Worm (Caenorhabditis elegans) whole organism, L4 larva: ENCODE results near the gene iglr-1.

ENCODE experiments used
- F10B5.3 ChIP-seq: sonication (generic microtip); optimal IDR thresholded peaks from 2 replicates; lab custom pipeline; 2016; ENCODE audit warnings: mild to moderate bottlenecking, missing genetic modification characterization, missing compliant biosample characterization
- F26F4.8 ChIP-seq: fragments of 200-800 bp; sonication (Bioruptor generic); conservative IDR thresholded peaks from 2 replicates; pipeline ENCODE4 v1.3.6; 2022; ENCODE audit warnings: missing genetic modification characterization, missing compliant biosample characterization
- F37D6.2 ChIP-seq: sonication (generic microtip); optimal IDR thresholded peaks from 2 replicates; lab custom pipeline; 2016; ENCODE audit warnings: mild to moderate bottlenecking, missing genetic modification characterization, missing compliant biosample characterization
- F44E2.7 ChIP-seq: fragments of 200-800 bp; sonication (Bioruptor generic); IDR thresholded peaks from 2 replicates; pipeline ENCODE4 v2.1.2; 2022; ENCODE audit warnings: missing genetic modification characterization, missing compliant biosample characterization
- R02D3.7 ChIP-seq: fragments of 150-350 bp; sonication (generic microtip); optimal IDR thresholded peaks from 3 replicates; lab custom pipeline; 2014; ENCODE audit warnings: missing biosample characterization, missing genetic modification characterization
- T20F7.1 ChIP-seq: fragments of 200-800 bp; sonication (Bioruptor generic); optimal IDR thresholded peaks from 2 replicates; lab custom pipeline; 2018; ENCODE audit warnings: mild to moderate bottlenecking, missing genetic modification characterization, missing compliant biosample characterization
- Y5F2A.4 ChIP-seq: fragments of 200-800 bp; sonication (Bioruptor generic); optimal IDR thresholded peaks from 2 replicates; lab custom pipeline; 2018; ENCODE audit warnings: mild to moderate bottlenecking, missing genetic modification characterization, missing compliant biosample characterization
- ZK337.2 ChIP-seq: fragments of 200-800 bp; sonication (Bioruptor generic); IDR thresholded peaks from 2 replicates; pipeline ENCODE4 v1.3.6; 2022; ENCODE audit warnings: missing genetic modification reagents, missing genetic modification characterization, missing compliant biosample characterization
- aha-1 ChIP-seq: fragments of 150-350 bp; peaks from one replicate; lab custom pipeline; 2014; ENCODE audit warnings: missing biosample characterization, missing genetic modification characterization
- aly-2 ChIP-seq: sonication (generic microtip); optimal IDR thresholded peaks from 2 replicates; lab custom pipeline; 2018; ENCODE audit warnings: missing biosample characterization, missing genetic modification characterization
- ama-1 ChIP-seq: fragments of 150-350 bp; optimal IDR thresholded peaks from 2 replicates; lab custom pipeline; 2014; ENCODE audit warnings: inconsistent platforms, mixed read lengths
- ceh-28 ChIP-seq: fragments of 150-350 bp; optimal IDR thresholded peaks from 2 replicates; lab custom pipeline; 2014; ENCODE audit warnings: missing biosample characterization, missing genetic modification reagents, missing genetic modification characterization
- ceh-32 ChIP-seq: sonication (generic microtip); optimal IDR thresholded peaks from 2 replicates; lab custom pipeline; 2016; ENCODE audit warnings: mild to moderate bottlenecking, missing genetic modification characterization, missing compliant biosample characterization; ENCODE audit not compliant: poor library complexity
- ceh-44 ChIP-seq: fragments of 200-800 bp; sonication (Bioruptor generic); IDR thresholded peaks from 2 replicates; pipeline ENCODE4 v1.3.6; 2022; ENCODE audit warnings: missing genetic modification reagents, missing genetic modification characterization, missing compliant biosample characterization
- ceh-82 ChIP-seq: sonication (generic microtip); optimal IDR thresholded peaks from 2 replicates; lab custom pipeline; 2017; ENCODE audit warnings: missing biosample characterization, missing genetic modification characterization
- ctbp-1 ChIP-seq: fragments of 200-800 bp; sonication (Bioruptor generic); IDR thresholded peaks from 2 replicates; pipeline ENCODE4 v1.3.6; 2022; ENCODE audit warnings: missing genetic modification reagents, missing genetic modification characterization, missing compliant biosample characterization
- daf-16 ChIP-seq, 3 experiments: sonication (generic microtip); optimal IDR thresholded peaks; 2 replicates each; lab custom pipeline; 2016 to 2017; ENCODE audit warnings: missing genetic modification characterization in 3 of 3, missing genetic modification reagents in 3 of 3, mild to moderate bottlenecking in 2 of 3, missing compliant biosample characterization in 2 of 3, missing biosample characterization in 1 of 3, moderate library complexity in 1 of 3
- daf-19 ChIP-seq: fragments of 200-800 bp; sonication (Bioruptor generic); conservative IDR thresholded peaks from 2 replicates; pipeline ENCODE4 v1.3.6; 2022; ENCODE audit warnings: missing genetic modification characterization, missing compliant biosample characterization
- daf-8 ChIP-seq: fragments of 200-800 bp; sonication (Bioruptor generic); IDR thresholded peaks from 2 replicates; pipeline ENCODE4 v1.3.6; 2022; ENCODE audit warnings: missing genetic modification characterization, missing compliant biosample characterization
- dmd-8 ChIP-seq: fragments of 200-800 bp; sonication (Bioruptor generic); IDR thresholded peaks from 2 replicates; pipeline ENCODE4 v1.3.6; 2022; ENCODE audit warnings: missing genetic modification characterization, missing compliant biosample characterization
- dmd-9 ChIP-seq: fragments of 200-800 bp; sonication (Bioruptor generic); IDR thresholded peaks from 2 replicates; pipeline ENCODE4 v1.3.6; 2022; ENCODE audit warnings: missing genetic modification reagents, missing genetic modification characterization, missing compliant biosample characterization
- dpl-1 ChIP-seq: fragments of 150-350 bp; optimal IDR thresholded peaks from 2 replicates; lab custom pipeline; 2014; ENCODE audit warnings: missing biosample characterization, missing genetic modification reagents, missing genetic modification characterization
- hif-1 ChIP-seq, 2 experiments: sonication (generic microtip); optimal IDR thresholded peaks; 2 replicates each; lab custom pipeline; 2016 to 2017; ENCODE audit warnings: missing compliant biosample characterization in 2 of 2, missing genetic modification characterization in 2 of 2, missing genetic modification reagents in 2 of 2, missing genotype in 2 of 2, mild to moderate bottlenecking in 1 of 2
- hlh-11 ChIP-seq: fragments of 200-800 bp; sonication (Bioruptor generic); optimal IDR thresholded peaks from 2 replicates; lab custom pipeline; 2018; ENCODE audit warnings: mild to moderate bottlenecking, missing genetic modification characterization, missing compliant biosample characterization
- jun-1 ChIP-seq: fragments of 150-350 bp; optimal IDR thresholded peaks from 2 replicates; lab custom pipeline; 2014; ENCODE audit warnings: missing biosample characterization, missing genetic modification reagents, missing genetic modification characterization
- lin-1 ChIP-seq: fragments of 200-800 bp; sonication (Bioruptor generic); IDR thresholded peaks from 2 replicates; pipeline ENCODE4 v1.3.6; 2022; ENCODE audit warnings: missing genetic modification reagents, missing genetic modification characterization, missing compliant biosample characterization
- lin-13 ChIP-seq: fragments of 150-350 bp; optimal IDR thresholded peaks from 2 replicates; lab custom pipeline; 2014; ENCODE audit warnings: missing biosample characterization, missing genetic modification reagents, missing genetic modification characterization
- lin-29 ChIP-seq: fragments of 200-800 bp; sonication (Bioruptor generic); IDR thresholded peaks from 2 replicates; pipeline ENCODE4 v1.3.6; 2022; ENCODE audit warnings: missing genetic modification reagents, missing genetic modification characterization, missing compliant biosample characterization
- lin-38 ChIP-seq: fragments of 200-800 bp; sonication (Bioruptor generic); IDR thresholded peaks from 2 replicates; pipeline ENCODE4 v1.3.6; 2022; ENCODE audit warnings: missing genetic modification reagents, missing genetic modification characterization, missing compliant biosample characterization
- lir-3 ChIP-seq: sonication (generic microtip); optimal IDR thresholded peaks from 2 replicates; lab custom pipeline; 2016; ENCODE audit warnings: mild to moderate bottlenecking, missing genetic modification characterization, missing compliant biosample characterization
- madf-5 ChIP-seq, 2 experiments: fragments of 200-800 bp; sonication (Bioruptor generic); IDR thresholded peaks; 2 replicates each; pipeline ENCODE4 v1.3.6; 2022; ENCODE audit warnings: missing compliant biosample characterization in 2 of 2, missing genetic modification characterization in 2 of 2
- mdt-29 ChIP-seq: fragments of 200-800 bp; sonication (Bioruptor generic); IDR thresholded peaks from 2 replicates; pipeline ENCODE4 v1.3.6; 2022; ENCODE audit warnings: missing genetic modification reagents, missing genetic modification characterization, missing compliant biosample characterization
- mxl-3 ChIP-seq: fragments of 200-800 bp; sonication (Bioruptor generic); optimal IDR thresholded peaks from 2 replicates; lab custom pipeline; 2018; ENCODE audit warnings: mild to moderate bottlenecking, missing genetic modification characterization, missing compliant biosample characterization
- nhr-10 ChIP-seq: fragments of 150-350 bp; optimal IDR thresholded peaks from 2 replicates; lab custom pipeline; 2014; ENCODE audit warnings: missing biosample characterization, missing genetic modification characterization
- nhr-102 ChIP-seq: sonication (generic microtip); optimal IDR thresholded peaks from 2 replicates; lab custom pipeline; 2016; ENCODE audit warnings: mild to moderate bottlenecking, missing genetic modification characterization, moderate library complexity, missing compliant biosample characterization
- nhr-42 ChIP-seq: fragments of 200-800 bp; sonication (Bioruptor generic); IDR thresholded peaks from 2 replicates; pipeline ENCODE4 v1.3.6; 2022; ENCODE audit warnings: missing genetic modification characterization, missing compliant biosample characterization
- nhr-48 ChIP-seq: sonication (generic microtip); optimal IDR thresholded peaks from 2 replicates; lab custom pipeline; 2016; ENCODE audit warnings: mild to moderate bottlenecking, missing genetic modification characterization, missing compliant biosample characterization
- nhr-6 ChIP-seq: fragments of 150-350 bp; optimal IDR thresholded peaks from 2 replicates; lab custom pipeline; 2014; ENCODE audit warnings: missing biosample characterization, missing genetic modification characterization
- nhr-77 ChIP-seq: fragments of 150-350 bp; optimal IDR thresholded peaks from 2 replicates; lab custom pipeline; 2014; ENCODE audit warnings: missing biosample characterization, missing genetic modification characterization
- pha-4 ChIP-seq, 2 experiments: fragments of 150-350 bp in 1 of 2; fragments of 200-800 bp in 1 of 2; sonication (Bioruptor generic) in 1 of 2; IDR thresholded peaks in 1 of 2; optimal IDR thresholded peaks in 1 of 2; 2 replicates each; pipeline versions ENCODE4 v1.3.6 to Lab custom; 2014 to 2022; ENCODE audit warnings: missing genetic modification characterization in 2 of 2, missing genetic modification reagents in 2 of 2, missing biosample characterization in 1 of 2, missing compliant biosample characterization in 1 of 2
- php-3 ChIP-seq: fragments of 200-800 bp; sonication (Bioruptor generic); IDR thresholded peaks from 2 replicates; pipeline ENCODE4 v1.3.6; 2022; ENCODE audit warnings: missing genetic modification reagents, missing genetic modification characterization, missing compliant biosample characterization
- sdz-12 ChIP-seq: fragments of 200-800 bp; sonication (Bioruptor generic); optimal IDR thresholded peaks from 2 replicates; lab custom pipeline; 2018; ENCODE audit warnings: mild to moderate bottlenecking, missing genetic modification characterization, missing compliant biosample characterization
- spr-1 ChIP-seq: sonication (generic microtip); optimal IDR thresholded peaks from 2 replicates; lab custom pipeline; 2016; ENCODE audit warnings: mild to moderate bottlenecking, missing genetic modification characterization, missing compliant biosample characterization
- tag-97 ChIP-seq: fragments of 200-800 bp; sonication (Bioruptor generic); IDR thresholded peaks from 2 replicates; pipeline ENCODE4 v1.3.6; 2022; ENCODE audit warnings: missing genetic modification characterization, missing compliant biosample characterization
- unc-39 ChIP-seq: sonication (generic microtip); optimal IDR thresholded peaks from 2 replicates; lab custom pipeline; 2017; ENCODE audit warnings: missing biosample characterization, missing genetic modification characterization
- unc-62 ChIP-seq, 3 experiments: fragments of 150-350 bp in 1 of 3; sonication (generic microtip); optimal IDR thresholded peaks in 2 of 3; peaks in 1 of 3; 1 replicate in 1 of 3; 2 replicates in 2 of 3; lab custom pipeline; 2014 to 2017; ENCODE audit warnings: missing biosample characterization in 3 of 3, missing genetic modification characterization in 3 of 3, missing genetic modification reagents in 3 of 3, missing genotype in 1 of 3
- zag-1 ChIP-seq: fragments of 150-350 bp; optimal IDR thresholded peaks from 2 replicates; lab custom pipeline; 2014; ENCODE audit warnings: missing biosample characterization, missing genetic modification characterization
- zfp-2 ChIP-seq: sonication (generic microtip); optimal IDR thresholded peaks from 2 replicates; lab custom pipeline; 2016; ENCODE audit warnings: mild to moderate bottlenecking, missing genetic modification characterization, missing compliant biosample characterization
- zfp-3 ChIP-seq: fragments of 200-800 bp; sonication (Bioruptor generic); conservative IDR thresholded peaks from 2 replicates; pipeline ENCODE4 v1.3.6; 2022; ENCODE audit warnings: missing genetic modification reagents, missing genetic modification characterization, missing compliant biosample characterization
- zip-2 ChIP-seq: fragments of 150-350 bp; optimal IDR thresholded peaks from 2 replicates; lab custom pipeline; 2014; ENCODE audit warnings: missing biosample characterization, missing genetic modification characterization

iglr-1 gene

ce11 chrX:14983274-14983673, 7.9 kb downstream of the iglr-1 start, which contains the start of gene rbg-1 (continued):
- TF ChIP-seq zfp-3 (GFP tag; lab: Robert Waterston, UW) = no peak
- no peak for TF ChIP-seq F37D6.2 (tag; lab: Kevin White, UChicago)
- no peak for TF ChIP-seq sdz-12 (GFP tag; lab: Kevin White, UChicago)
- no peak for TF ChIP-seq mdt-29 (GFP tag; lab: Robert Waterston, UW)
- TF ChIP-seq zip-2 (tag; lab: Kevin White, UChicago) = no peak
- TF ChIP-seq dmd-9 (GFP tag; lab: Robert Waterston, UW) = no peak
- no peak for TF ChIP-seq F26F4.8 (GFP tag; lab: Robert Waterston, UW)
- TF ChIP-seq nhr-10 = no peak
- TF ChIP-seq pha-4 (GFP tag; IDR thresholded peaks at IDR 0.05; lab: Robert Waterston, UW) = no peak
- peak; percentile 98 for TF ChIP-seq pha-4 (tag; optimal IDR thresholded peaks at IDR 0.05; lab: Kevin White, UChicago)
- 0 out of 2 replicates have a peak, but pooled peaks have one; percentile 29 for TF ChIP-seq nhr-42 (GFP tag; lab: Robert Waterston, UW)
- TF ChIP-seq zag-1 = no peak
- TF ChIP-seq jun-1 = no peak
- TF ChIP-seq lin-29 (GFP tag; lab: Robert Waterston, UW) = no peak
- TF ChIP-seq dpl-1 (GFP tag; lab: Kevin White, UChicago) = peak; percentile 45
- TF ChIP-seq F44E2.7 (GFP tag; lab: Robert Waterston, UW) = no peak
- no peak for TF ChIP-seq daf-19 (GFP tag; lab: Robert Waterston, UW)
- no peak for TF ChIP-seq zfp-2 (tag; lab: Kevin White, UChicago)
- peak; percentile 69 for TF ChIP-seq nhr-77 (tag; lab: Kevin White, UChicago)
- no peak for TF ChIP-seq ceh-82
- TF ChIP-seq T20F7.1 (GFP tag; lab: Kevin White, UChicago) = no peak
- peak; percentile 13 for TF ChIP-seq ama-1 (lab: Kevin White, UChicago)
- peak; percentile 58; the same call in 1 of the 2 replicates for TF ChIP-seq ctbp-1
- peak in 1 of 2 experiments; percentile 37 for TF ChIP-seq daf-16 (GFP tag; optimal IDR thresholded peaks at IDR 0.05; lab: Kevin White, UChicago)
- peak; percentile 95 for TF ChIP-seq daf-16 (tag; optimal IDR thresholded peaks at IDR 0.05; lab: Kevin White, UChicago)
- TF ChIP-seq ZK337.2 (GFP tag; lab: Robert Waterston, UW) = no peak
- TF ChIP-seq ceh-44 (GFP tag; lab: Robert Waterston, UW) = 0 out of 2 replicates have a peak, but pooled peaks have one; percentile 16
- no peak for TF ChIP-seq aly-2 (tag; lab: Kevin White, UChicago)
- TF ChIP-seq Y5F2A.4 (GFP tag; lab: Kevin White, UChicago) = no peak
- TF ChIP-seq nhr-6 = peak; percentile 88
- peak in 1 of 2 experiments; percentile 45 for TF ChIP-seq hif-1 (tag; optimal IDR thresholded peaks at IDR 0.05; lab: Kevin White, UChicago)
- TF ChIP-seq unc-39 (tag; lab: Kevin White, UChicago) = no peak
- TF ChIP-seq R02D3.7 (tag; lab: Kevin White, UChicago) = no peak
- TF ChIP-seq lir-3 (tag; lab: Kevin White, UChicago) = no peak
- no peak for TF ChIP-seq daf-8 (GFP tag; lab: Robert Waterston, UW)
- TF ChIP-seq nhr-48 (tag; lab: Kevin White, UChicago) = no peak
- TF ChIP-seq lin-1 (GFP tag; lab: Robert Waterston, UW) = peak; percentile 61; the same call in 1 of the 2 replicates
- TF ChIP-seq dmd-8 (GFP tag; lab: Robert Waterston, UW) = no peak
- peak; percentile 81 for TF ChIP-seq hlh-11
- peak; percentile 62 for TF ChIP-seq mxl-3
- no peak for TF ChIP-seq unc-62 (GFP tag; optimal IDR thresholded peaks at IDR 0.05 in 1 of 2; lab: Kevin White, UChicago)
- no peak for TF ChIP-seq unc-62 (tag; optimal IDR thresholded peaks at IDR 0.05; lab: Kevin White, UChicago)
- no peak for TF ChIP-seq php-3 (GFP tag; lab: Robert Waterston, UW)
- peak; percentile 65 for TF ChIP-seq lin-13
- TF ChIP-seq ceh-32 = no peak
- TF ChIP-seq aha-1 (tag; lab: Kevin White, UChicago) = peak; percentile 87
- TF ChIP-seq F10B5.3 (tag; lab: Kevin White, UChicago) = no peak
- peak; percentile 45 for TF ChIP-seq nhr-102 (tag; lab: Kevin White, UChicago)
- no peak for TF ChIP-seq spr-1 (tag; lab: Kevin White, UChicago)
- peak; percentile 37 for TF ChIP-seq ceh-28 (tag; lab: Kevin White, UChicago)
- no peak for TF ChIP-seq madf-5 (GFP tag; IDR thresholded peaks at IDR 0.05; lab: Robert Waterston, UW)
- no peak for TF ChIP-seq tag-97 (GFP tag; lab: Robert Waterston, UW)
- TF ChIP-seq lin-38 = peak; percentile 95
